Worm (Caenorhabditis elegans) whole organism, L1 larva: ENCODE data around the gene T04F3.3.
A peak's percentile ranks its signal among the peaks of the same experiment; 100 is the strongest.

Experiments used
- C04F5.9 ChIP-seq: sonication (generic microtip); optimal IDR thresholded peaks from 2 replicates; lab custom pipeline; 2016; ENCODE audit warnings: missing genetic modification characterization, missing compliant biosample characterization
- C34B4.2 ChIP-seq: sonication (generic microtip); optimal IDR thresholded peaks from 2 replicates; lab custom pipeline; 2017; ENCODE audit warnings: mild to moderate bottlenecking, missing genetic modification characterization, missing compliant biosample characterization
- F16B12.6 ChIP-seq: fragments of 150-350 bp; optimal IDR thresholded peaks from 2 replicates; lab custom pipeline; 2014; ENCODE audit warnings: missing biosample characterization, missing genetic modification characterization
- alr-1 ChIP-seq: fragments of 200-800 bp; sonication (Bioruptor generic); optimal IDR thresholded peaks from 2 replicates; lab custom pipeline; 2018; ENCODE audit warnings: borderline replicate concordance, mild to moderate bottlenecking, missing genetic modification characterization, missing compliant biosample characterization
- ama-1 ChIP-seq: fragments of 150-350 bp; optimal IDR thresholded peaks from 2 replicates; lab custom pipeline; 2014
- blmp-1 ChIP-seq: fragments of 150-350 bp; optimal IDR thresholded peaks from 2 replicates; lab custom pipeline; 2014; ENCODE audit warnings: missing biosample characterization, missing genetic modification characterization
- ceh-82 ChIP-seq, 3 experiments: fragments of 150-350 bp in 1 of 3; sonication (generic microtip) in 2 of 3; optimal IDR thresholded peaks; 2 replicates each; lab custom pipeline; 2014 to 2017; ENCODE audit warnings: missing biosample characterization in 3 of 3, missing genetic modification characterization in 3 of 3
- ceh-88 ChIP-seq: fragments of 200-800 bp; sonication (Bioruptor generic); IDR thresholded peaks from 2 replicates; pipeline ENCODE4 v1.3.6; 2022; ENCODE audit warnings: missing genetic modification characterization, missing compliant biosample characterization
- ceh-90 ChIP-seq: sonication (generic microtip); optimal IDR thresholded peaks from 2 replicates; lab custom pipeline; 2016; ENCODE audit warnings: missing genetic modification characterization, missing compliant biosample characterization
- dpl-1 ChIP-seq, 3 experiments: fragments of 150-350 bp in 2 of 3; sonication (generic microtip) in 1 of 3; optimal IDR thresholded peaks; 2 replicates each; lab custom pipeline; 2014 to 2017; ENCODE audit warnings: missing biosample characterization in 3 of 3, missing genetic modification characterization in 3 of 3, missing genetic modification reagents in 3 of 3
- efl-1 ChIP-seq, 4 experiments: fragments of 150-350 bp; optimal IDR thresholded peaks in 3 of 4; peaks in 1 of 4; 1 replicate in 1 of 4; 2 replicates in 3 of 4; lab custom pipeline; 2014; ENCODE audit warnings: missing biosample characterization in 2 of 4, missing genetic modification characterization in 2 of 4, missing genetic modification reagents in 2 of 4
- elt-2 ChIP-seq: sonication (generic microtip); optimal IDR thresholded peaks from 2 replicates; lab custom pipeline; 2016; ENCODE audit warnings: missing genetic modification characterization, mild to moderate bottlenecking, inconsistent platforms, missing compliant biosample characterization, missing genetic modification reagents
- elt-3 ChIP-seq, 6 experiments: fragments of 150-350 bp in 1 of 6; sonication (generic microtip); optimal IDR thresholded peaks; 2 replicates each; lab custom pipeline; 2017 to 2018; ENCODE audit warnings: missing biosample characterization in 6 of 6, missing genetic modification characterization in 6 of 6, inconsistent platforms in 1 of 6
- ets-5 ChIP-seq: fragments of 200-800 bp; sonication (Bioruptor generic); IDR thresholded peaks from 2 replicates; pipeline ENCODE4 v1.3.6; 2022; ENCODE audit warnings: missing genetic modification characterization, missing compliant biosample characterization
- fkh-10 ChIP-seq: sonication (generic microtip); optimal IDR thresholded peaks from 2 replicates; lab custom pipeline; 2017; ENCODE audit warnings: missing biosample characterization, missing genetic modification reagents, missing genetic modification characterization
- fkh-8 ChIP-seq: sonication (generic microtip); optimal IDR thresholded peaks from 2 replicates; lab custom pipeline; 2016; ENCODE audit warnings: mild to moderate bottlenecking, missing genetic modification characterization, missing compliant biosample characterization
- fos-1 ChIP-seq: fragments of 150-350 bp; optimal IDR thresholded peaks from 2 replicates; lab custom pipeline; 2014; ENCODE audit warnings: missing biosample characterization, missing genetic modification characterization
- hlh-17 ChIP-seq: fragments of 200-800 bp; sonication (Bioruptor generic); optimal IDR thresholded peaks from 2 replicates; lab custom pipeline; 2018; ENCODE audit warnings: missing genetic modification characterization, mild to moderate bottlenecking, missing compliant biosample characterization, moderate library complexity, borderline replicate concordance
- hpl-2 ChIP-seq: fragments of 150-350 bp; optimal IDR thresholded peaks from 2 replicates; lab custom pipeline; 2014; ENCODE audit warnings: missing biosample characterization, missing genetic modification reagents, missing genetic modification characterization
- irx-1 ChIP-seq: sonication (generic microtip); optimal IDR thresholded peaks from 2 replicates; lab custom pipeline; 2016; ENCODE audit warnings: missing genetic modification characterization, missing compliant biosample characterization
- isw-1 ChIP-seq: fragments of 200-800 bp; sonication (Bioruptor generic); IDR thresholded peaks from 2 replicates; pipeline ENCODE4 v1.3.6; 2022; ENCODE audit warnings: missing genetic modification characterization, missing compliant biosample characterization
- jun-1 ChIP-seq: fragments of 150-350 bp; optimal IDR thresholded peaks from 2 replicates; lab custom pipeline; 2014; ENCODE audit warnings: missing biosample characterization, missing genetic modification reagents, missing genetic modification characterization
- lin-13 ChIP-seq: fragments of 150-350 bp; optimal IDR thresholded peaks from 2 replicates; lab custom pipeline; 2014; ENCODE audit warnings: missing biosample characterization, missing genetic modification reagents, missing genetic modification characterization
- lin-14 ChIP-seq: fragments of 200-800 bp; sonication (Bioruptor generic); optimal IDR thresholded peaks from 2 replicates; lab custom pipeline; 2018; ENCODE audit warnings: mild to moderate bottlenecking, missing genetic modification characterization, moderate library complexity, missing compliant biosample characterization
- lin-15B ChIP-seq: fragments of 150-350 bp; sonication (generic microtip); optimal IDR thresholded peaks from 3 replicates; lab custom pipeline; 2014; ENCODE audit warnings: missing biosample characterization, missing genetic modification characterization
- lir-3 ChIP-seq: sonication (generic microtip); optimal IDR thresholded peaks from 2 replicates; lab custom pipeline; 2016; ENCODE audit warnings: mild to moderate bottlenecking, missing genetic modification characterization, moderate library complexity, missing compliant biosample characterization; ENCODE audit not compliant: poor library complexity
- lsy-2 ChIP-seq, 2 experiments: fragments of 150-350 bp; optimal IDR thresholded peaks; 2 replicates each; lab custom pipeline; 2014; ENCODE audit warnings: missing biosample characterization in 2 of 2, missing genetic modification characterization in 2 of 2
- mef-2 ChIP-seq: fragments of 150-350 bp; optimal IDR thresholded peaks from 2 replicates; lab custom pipeline; 2014; ENCODE audit warnings: missing biosample characterization, missing genetic modification characterization
- mep-1 ChIP-seq: fragments of 150-350 bp; optimal IDR thresholded peaks from 2 replicates; lab custom pipeline; 2014; ENCODE audit warnings: missing biosample characterization, missing genetic modification characterization
- nhr-19 ChIP-seq: fragments of 200-800 bp; sonication (Bioruptor generic); conservative IDR thresholded peaks from 2 replicates; pipeline ENCODE4 v1.3.6; 2022; ENCODE audit warnings: missing genetic modification characterization, missing compliant biosample characterization
- nhr-20 ChIP-seq: sonication (generic microtip); optimal IDR thresholded peaks from 2 replicates; lab custom pipeline; 2016; ENCODE audit warnings: mild to moderate bottlenecking, missing genetic modification characterization, missing compliant biosample characterization
- nhr-237 ChIP-seq: fragments of 150-350 bp; optimal IDR thresholded peaks from 2 replicates; lab custom pipeline; 2014; ENCODE audit warnings: missing biosample characterization, missing genetic modification characterization
- nhr-71 ChIP-seq: sonication (generic microtip); optimal IDR thresholded peaks from 2 replicates; lab custom pipeline; 2016; ENCODE audit warnings: mild to moderate bottlenecking, missing genetic modification characterization, moderate library complexity, missing compliant biosample characterization
- nhr-77 ChIP-seq: fragments of 150-350 bp; optimal IDR thresholded peaks from 2 replicates; lab custom pipeline; 2014; ENCODE audit warnings: missing biosample characterization, missing genetic modification characterization
- pax-3 ChIP-seq: fragments of 200-800 bp; sonication (Bioruptor generic); optimal IDR thresholded peaks from 2 replicates; lab custom pipeline; 2018; ENCODE audit warnings: mild to moderate bottlenecking, missing genetic modification characterization, moderate library complexity, missing compliant biosample characterization
- pqm-1 ChIP-seq: sonication (generic microtip); optimal IDR thresholded peaks from 3 replicates; lab custom pipeline; 2017; ENCODE audit warnings: missing biosample characterization, missing genetic modification characterization
- rnt-1 ChIP-seq: sonication (generic microtip); optimal IDR thresholded peaks from 2 replicates; lab custom pipeline; 2016; ENCODE audit warnings: mild to moderate bottlenecking, missing genetic modification characterization, moderate library complexity, missing compliant biosample characterization
- skn-1 ChIP-seq: fragments of 150-350 bp; optimal IDR thresholded peaks from 2 replicates; lab custom pipeline; 2014; ENCODE audit warnings: missing biosample characterization, missing genetic modification characterization
- sox-4 ChIP-seq: sonication (generic microtip); optimal IDR thresholded peaks from 2 replicates; lab custom pipeline; 2016; ENCODE audit warnings: missing genetic modification characterization, missing compliant biosample characterization
- sptf-1 ChIP-seq: fragments of 150-350 bp; optimal IDR thresholded peaks from 2 replicates; lab custom pipeline; 2014; ENCODE audit warnings: missing biosample characterization, missing genetic modification characterization
- sup-37 ChIP-seq: fragments of 200-800 bp; sonication (Bioruptor generic); optimal IDR thresholded peaks from 2 replicates; lab custom pipeline; 2018; ENCODE audit warnings: mild to moderate bottlenecking, missing genetic modification characterization, missing compliant biosample characterization
- tbx-2 ChIP-seq: sonication (generic microtip); optimal IDR thresholded peaks from 2 replicates; lab custom pipeline; 2016; ENCODE audit warnings: missing genetic modification characterization, missing compliant biosample characterization
- unc-130 ChIP-seq: fragments of 150-350 bp; optimal IDR thresholded peaks from 2 replicates; lab custom pipeline; 2017; ENCODE audit warnings: missing biosample characterization, missing genetic modification characterization, inconsistent platforms
- unc-30 ChIP-seq: sonication (generic microtip); optimal IDR thresholded peaks from 2 replicates; lab custom pipeline; 2017; ENCODE audit warnings: missing biosample characterization, missing genetic modification characterization
- unc-62 ChIP-seq: fragments of 150-350 bp; optimal IDR thresholded peaks from 2 replicates; lab custom pipeline; 2014; ENCODE audit warnings: missing biosample characterization, missing genetic modification reagents, missing genetic modification characterization
- unc-86 ChIP-seq: sonication (generic microtip); optimal IDR thresholded peaks from 2 replicates; lab custom pipeline; 2016; ENCODE audit warnings: missing genetic modification characterization, missing compliant biosample characterization
- unc-98 ChIP-seq: fragments of 200-800 bp; sonication (Bioruptor generic); IDR thresholded peaks from 2 replicates; pipeline ENCODE4 v1.3.6; 2022; ENCODE audit warnings: missing genetic modification characterization, missing compliant biosample characterization
- zag-1 ChIP-seq: fragments of 150-350 bp; optimal IDR thresholded peaks from 2 replicates; lab custom pipeline; 2014; ENCODE audit warnings: missing biosample characterization, missing genetic modification characterization
- ztf-11 ChIP-seq, 2 experiments: sonication (generic microtip); optimal IDR thresholded peaks; 2 replicates each; lab custom pipeline; 2016 to 2017; ENCODE audit warnings: missing genetic modification characterization in 2 of 2, missing biosample characterization in 1 of 2, missing compliant biosample characterization in 1 of 2
- ztf-4 ChIP-seq: fragments of 150-350 bp; optimal IDR thresholded peaks from 2 replicates; lab custom pipeline; 2014; ENCODE audit warnings: missing biosample characterization, missing genetic modification characterization

Gene T04F3.3

ce11 chrV:11779810-11780209 is 21.1 kb downstream of the T04F3.3 start:
- TF ChIP-seq nhr-77 (tag; lab: Kevin White, UChicago) (no peak), ztf-4 (tag; lab: Kevin White, UChicago) (no peak), lsy-2 (tag; optimal IDR thresholded peaks at IDR 0.05; lab: Kevin White, UChicago) (no peak), pax-3 (no peak), alr-1 (tag; lab: Kevin White, UChicago) (no peak), mep-1 (tag; lab: Kevin White, UChicago) (peak; percentile 46), unc-30 (no peak), lin-13 (no peak), ceh-90 (tag; lab: Kevin White, UChicago) (no peak), efl-1 (optimal IDR thresholded peaks at IDR 0.05; lab: Kevin White, UChicago) (no peak), efl-1 (GFP tag; optimal IDR thresholded peaks at IDR 0.05 in 1 of 2; lab: Kevin White, UChicago) (no peak), blmp-1 (tag; lab: Kevin White, UChicago) (no peak), nhr-71 (no peak), lin-14 (GFP tag; lab: Kevin White, UChicago) (peak; percentile 17), irx-1 (tag; lab: Kevin White, UChicago) (no peak), ceh-88 (GFP tag; lab: Robert Waterston, UW) (no peak), unc-130 (tag; lab: Kevin White, UChicago) (no peak), elt-3 (tag; optimal IDR thresholded peaks at IDR 0.05; lab: Kevin White, UChicago) (peak in 1 of 6 experiments; percentile 33)

ce11 chrV:11782809-11783440 is 24.2 kb downstream of the T04F3.3 start, which contains the start of gene F55A11.11:
F55A11.11 (plus strand) TSS chrV:11783149.
- TF ChIP-seq C34B4.2 (tag; lab: Kevin White, UChicago), result no peak
- no peak for TF ChIP-seq hlh-17 (GFP tag; lab: Kevin White, UChicago)
- TF ChIP-seq nhr-20 (tag; lab: Kevin White, UChicago), result peak; percentile 82
- TF ChIP-seq isw-1 (GFP tag; lab: Robert Waterston, UW), result no peak
- TF ChIP-seq C04F5.9 (tag; lab: Kevin White, UChicago), result no peak
- TF ChIP-seq ama-1 (lab: Kevin White, UChicago), result peak; percentile 3
- TF ChIP-seq F16B12.6 (tag; lab: Kevin White, UChicago), result no peak
- TF ChIP-seq jun-1, result peak; percentile 35
- TF ChIP-seq ztf-11 (tag; optimal IDR thresholded peaks at IDR 0.05; lab: Kevin White, UChicago), result peak in 1 of 2 experiments; percentile 23
- TF ChIP-seq fkh-10, result no peak
- TF ChIP-seq sox-4 (tag; lab: Kevin White, UChicago), result no peak
- no peak for TF ChIP-seq alr-1 (tag; lab: Kevin White, UChicago)
- peak; percentile 72 for TF ChIP-seq unc-130 (tag; lab: Kevin White, UChicago)
- no peak for TF ChIP-seq zag-1
- peak; percentile 1 for TF ChIP-seq mef-2 (tag; lab: Kevin White, UChicago)
- no peak for TF ChIP-seq nhr-237 (tag; lab: Kevin White, UChicago)
- peak; percentile 58 for TF ChIP-seq elt-2 (tag; lab: Kevin White, UChicago)
- TF ChIP-seq pqm-1 (tag; lab: Kevin White, UChicago), result peak; percentile 14
- TF ChIP-seq sup-37 (GFP tag; lab: Kevin White, UChicago), result peak; percentile 23
- peak; percentile 62 for TF ChIP-seq fos-1 (tag; lab: Kevin White, UChicago)
- TF ChIP-seq lsy-2 (tag; optimal IDR thresholded peaks at IDR 0.05; lab: Kevin White, UChicago), result peak; percentile 71 to 85
- no peak for TF ChIP-seq unc-62 (GFP tag; lab: Kevin White, UChicago)
- no peak for TF ChIP-seq hpl-2 (GFP tag; lab: Kevin White, UChicago)
- TF ChIP-seq lin-15B (tag; lab: Kevin White, UChicago), result no peak
- TF ChIP-seq ceh-88 (GFP tag; lab: Robert Waterston, UW), result no peak
- no peak for TF ChIP-seq sptf-1 (tag; lab: Kevin White, UChicago)
- TF ChIP-seq fkh-8 (tag; lab: Kevin White, UChicago), result peak; percentile 47
- no peak for TF ChIP-seq ceh-90 (tag; lab: Kevin White, UChicago)
- peak; percentile 42 for TF ChIP-seq unc-86 (tag; lab: Kevin White, UChicago)
- TF ChIP-seq ets-5 (GFP tag; lab: Robert Waterston, UW), result no peak
- TF ChIP-seq lir-3 (tag; lab: Kevin White, UChicago), result peak; percentile 39
- TF ChIP-seq unc-98, result no peak
- peak; percentile 47 to 67 (median 55) for TF ChIP-seq ceh-82 (tag; optimal IDR thresholded peaks at IDR 0.05; lab: Kevin White, UChicago)
- TF ChIP-seq rnt-1 (tag; lab: Kevin White, UChicago), result peak; percentile 82
- TF ChIP-seq irx-1 (tag; lab: Kevin White, UChicago), result peak; percentile 45
- peak; percentile 41 for TF ChIP-seq tbx-2 (tag; lab: Kevin White, UChicago)
- peak; percentile 79 for TF ChIP-seq skn-1 (tag; lab: Kevin White, UChicago)
- peak; percentile 43 to 54 (median 51) for TF ChIP-seq dpl-1 (GFP tag; optimal IDR thresholded peaks at IDR 0.05; lab: Kevin White, UChicago)
- TF ChIP-seq nhr-19 (GFP tag; lab: Robert Waterston, UW), result peak; percentile 70
